Fruit fly (Drosophila melanogaster) whole organism, embryonic: Measurements from ENCODE around the gene CG31804.

Experiments used
- Ada2b ChIP-seq: fragments of 200-800 bp; sonication (Bioruptor generic); IDR thresholded peaks from 2 replicates; pipeline ENCODE4 v1.3.6; 2022; ENCODE audit warnings: missing biosample characterization, missing genetic modification characterization
- CG10147 ChIP-seq: fragments of 200-800 bp; sonication (Bioruptor generic); optimal IDR thresholded peaks from 2 replicates; lab custom pipeline; 2019; ENCODE audit warnings: missing biosample characterization, mild to moderate bottlenecking, missing genetic modification characterization, moderate library complexity
- CG10543 ChIP-seq: fragments of 200-800 bp; sonication (Bioruptor generic); optimal IDR thresholded peaks from 3 replicates; lab custom pipeline; 2017; ENCODE audit warnings: missing biosample characterization, mild to moderate bottlenecking, missing genetic modification characterization, moderate library complexity
- CG12942 ChIP-seq: fragments of 200-800 bp; sonication (Bioruptor generic); optimal IDR thresholded peaks from 3 replicates; lab custom pipeline; 2016; ENCODE audit warnings: missing biosample characterization, missing genetic modification characterization
- CG1529 ChIP-seq: fragments of 200-800 bp; sonication (Bioruptor generic); optimal IDR thresholded peaks from 3 replicates; lab custom pipeline; 2018; ENCODE audit warnings: missing biosample characterization, missing genetic modification characterization
- CG16863 ChIP-seq: fragments of 200-800 bp; sonication (Bioruptor generic); optimal IDR thresholded peaks from 3 replicates; lab custom pipeline; 2016; ENCODE audit warnings: missing biosample characterization, missing genetic modification characterization
- CG18262 ChIP-seq: fragments of 200-800 bp; optimal IDR thresholded peaks from 3 replicates; lab custom pipeline; 2019; ENCODE audit warnings: missing biosample characterization, mild to moderate bottlenecking, missing genetic modification characterization, moderate library complexity
- CG2120 ChIP-seq: fragments of 200-800 bp; sonication (Bioruptor generic); optimal IDR thresholded peaks from 3 replicates; lab custom pipeline; 2016; ENCODE audit warnings: missing biosample characterization, missing genetic modification characterization
- CG2678 ChIP-seq: fragments of 200-800 bp; sonication (Bioruptor generic); optimal IDR thresholded peaks from 3 replicates; lab custom pipeline; 2019; ENCODE audit warnings: missing biosample characterization, mild to moderate bottlenecking, missing genetic modification characterization, moderate library complexity
- CG32767 ChIP-seq: fragments of 200-800 bp; sonication (Bioruptor generic); IDR thresholded peaks from 2 replicates; pipeline ENCODE4 v1.3.6; 2022; ENCODE audit warnings: missing biosample characterization, missing genetic modification characterization
- CG42726 ChIP-seq: fragments of 200-800 bp; sonication (Bioruptor generic); IDR thresholded peaks from 2 replicates; pipeline ENCODE4 v1.3.6; 2022; ENCODE audit warnings: missing biosample characterization, missing genetic modification characterization; ENCODE audit not compliant: partially characterized antibody
- CG4617 ChIP-seq: fragments of 200-800 bp; sonication (Bioruptor generic); optimal IDR thresholded peaks from 3 replicates; lab custom pipeline; 2016; ENCODE audit warnings: missing biosample characterization, missing genetic modification characterization, borderline replicate concordance
- CG4854 ChIP-seq: fragments of 200-800 bp; sonication (Bioruptor generic); optimal IDR thresholded peaks from 2 replicates; lab custom pipeline; 2016; ENCODE audit warnings: missing biosample characterization, missing genetic modification characterization, inconsistent platforms
- CG8281 ChIP-seq: fragments of 200-800 bp; sonication (Bioruptor generic); optimal IDR thresholded peaks from 2 replicates; lab custom pipeline; 2018; ENCODE audit warnings: missing biosample characterization, mild to moderate bottlenecking, missing genetic modification characterization, moderate library complexity
- CG8359 ChIP-seq: fragments of 200-800 bp; sonication (Bioruptor generic); optimal IDR thresholded peaks from 2 replicates; lab custom pipeline; 2017; ENCODE audit warnings: missing biosample characterization, mild to moderate bottlenecking, missing genetic modification characterization, borderline replicate concordance
- CG8765 ChIP-seq: fragments of 200-800 bp; sonication (Bioruptor generic); IDR thresholded peaks from 2 replicates; pipeline ENCODE4 v1.3.6; 2022; ENCODE audit warnings: missing biosample characterization, missing genetic modification characterization
- CG9609 ChIP-seq: fragments of 200-800 bp; sonication (Bioruptor generic); optimal IDR thresholded peaks from 3 replicates; lab custom pipeline; 2016; ENCODE audit warnings: missing biosample characterization, missing genetic modification characterization
- Dfd ChIP-seq, 2 experiments: fragments of >200 bp; optimal IDR thresholded peaks; 2 replicates each; lab custom pipeline; 2017; ENCODE audit warnings: missing biosample characterization in 2 of 2, missing genetic modification characterization in 2 of 2
- Dip3 ChIP-seq: fragments of 200-800 bp; sonication (Bioruptor generic); optimal IDR thresholded peaks from 3 replicates; lab custom pipeline; 2016; ENCODE audit warnings: missing biosample characterization, missing genetic modification characterization
- Doc2 ChIP-seq: fragments of 200-800 bp; sonication (Bioruptor generic); IDR thresholded peaks from 2 replicates; pipeline ENCODE4 v1.3.6; 2022; ENCODE audit warnings: missing biosample characterization, missing genetic modification characterization
- Dref ChIP-seq: fragments of 200-800 bp; sonication (Bioruptor generic); IDR thresholded peaks from 2 replicates; pipeline ENCODE4 v1.3.6; 2022; ENCODE audit warnings: missing biosample characterization, missing genetic modification characterization
- H15 ChIP-seq: fragments of 200-800 bp; sonication (Bioruptor generic); IDR thresholded peaks from 3 replicates; pipeline ENCODE4 v1.3.6; 2022; ENCODE audit warnings: missing biosample characterization, missing genetic modification characterization
- H2.0 ChIP-seq: fragments of 200-800 bp; sonication (Bioruptor generic); IDR thresholded peaks from 2 replicates; pipeline ENCODE4 v1.3.6; 2022; ENCODE audit warnings: missing biosample characterization, missing genetic modification characterization
- Hand ChIP-seq: fragments of 200-800 bp; sonication (Bioruptor generic); optimal IDR thresholded peaks from 2 replicates; lab custom pipeline; 2017; ENCODE audit warnings: mild to moderate bottlenecking, missing biosample characterization, missing genetic modification reagents, missing genetic modification characterization
- HmgZ ChIP-seq: fragments of 200-800 bp; sonication (Bioruptor generic); optimal IDR thresholded peaks from 2 replicates; lab custom pipeline; 2018; ENCODE audit warnings: missing biosample characterization, mild to moderate bottlenecking, missing genetic modification characterization
- Hr51 ChIP-seq, 2 experiments: fragments of 200-800 bp; sonication (Bioruptor generic); optimal IDR thresholded peaks; 2 replicates in 1 of 2; 3 replicates in 1 of 2; lab custom pipeline; 2016 to 2018; ENCODE audit warnings: missing biosample characterization in 2 of 2, missing genetic modification characterization in 2 of 2, mild to moderate bottlenecking in 1 of 2, moderate library complexity in 1 of 2
- Nf-YC ChIP-seq: fragments of 200-800 bp; optimal IDR thresholded peaks from 3 replicates; lab custom pipeline; 2019; ENCODE audit warnings: missing biosample characterization, mild to moderate bottlenecking, missing genetic modification characterization, moderate library complexity
- Ravus ChIP-seq: fragments of 200-800 bp; sonication (Bioruptor generic); IDR thresholded peaks from 2 replicates; pipeline ENCODE4 v1.3.6; 2022; ENCODE audit warnings: missing biosample characterization, missing genetic modification characterization
- Sox102F ChIP-seq: fragments of 200-800 bp; sonication (Bioruptor generic); optimal IDR thresholded peaks from 2 replicates; lab custom pipeline; 2018; ENCODE audit warnings: missing biosample characterization, mild to moderate bottlenecking, missing genetic modification characterization, moderate library complexity
- Sry-δ ChIP-seq: fragments of 200-800 bp; sonication (Bioruptor generic); optimal IDR thresholded peaks from 2 replicates; lab custom pipeline; 2016; ENCODE audit warnings: missing biosample characterization, missing genetic modification characterization
- Xrp1 ChIP-seq: fragments of 200-800 bp; sonication (Bioruptor generic); IDR thresholded peaks from 2 replicates; pipeline ENCODE4 v1.3.6; 2022; ENCODE audit warnings: missing biosample characterization, missing genetic modification characterization
- az2 ChIP-seq: fragments of 200-800 bp; sonication (Bioruptor generic); optimal IDR thresholded peaks from 3 replicates; lab custom pipeline; 2016; ENCODE audit warnings: missing biosample characterization, missing genetic modification characterization
- bab2 ChIP-seq: fragments of 200-800 bp; sonication (Bioruptor generic); optimal IDR thresholded peaks from 2 replicates; lab custom pipeline; 2016; ENCODE audit warnings: missing biosample characterization, missing genetic modification characterization
- crp ChIP-seq, 2 experiments: fragments of 200-800 bp; sonication (Bioruptor generic); optimal IDR thresholded peaks; 2 replicates in 1 of 2; 3 replicates in 1 of 2; lab custom pipeline; 2017; ENCODE audit warnings: missing biosample characterization in 2 of 2, missing genetic modification characterization in 2 of 2, mild to moderate bottlenecking in 1 of 2, moderate library complexity in 1 of 2
- disco-r ChIP-seq: fragments of 200-800 bp; sonication (Bioruptor generic); optimal IDR thresholded peaks from 2 replicates; lab custom pipeline; 2016; ENCODE audit warnings: missing biosample characterization, missing genetic modification characterization
- dm ChIP-seq: fragments of 200-800 bp; sonication (Bioruptor generic); optimal IDR thresholded peaks from 3 replicates; lab custom pipeline; 2016; ENCODE audit warnings: missing biosample characterization, missing genetic modification characterization
- esg ChIP-seq: fragments of 200-800 bp; sonication (Bioruptor generic); conservative IDR thresholded peaks from 2 replicates; pipeline ENCODE4 v1.3.6; 2022; ENCODE audit warnings: missing biosample characterization, missing genetic modification characterization
- hbn ChIP-seq: fragments of 200-800 bp; sonication (Bioruptor generic); IDR thresholded peaks from 2 replicates; pipeline ENCODE4 v1.3.6; 2022; ENCODE audit warnings: missing biosample characterization, missing genetic modification characterization; ENCODE audit not compliant: partially characterized antibody
- hkb ChIP-seq, 2 experiments: fragments of 200-800 bp in 1 of 2; fragments of >200 bp in 1 of 2; sonication (Bioruptor generic) in 1 of 2; IDR thresholded peaks in 1 of 2; optimal IDR thresholded peaks in 1 of 2; 2 replicates each; pipeline versions ENCODE4 v1.3.6 to Lab custom; 2017 to 2022; ENCODE audit warnings: missing biosample characterization in 1 of 2, missing genetic modification characterization in 1 of 2
- knrl ChIP-seq: fragments of 200-800 bp; sonication (Bioruptor generic); IDR thresholded peaks from 3 replicates; pipeline ENCODE4 v1.3.6; 2022; ENCODE audit warnings: missing biosample characterization, missing genetic modification characterization; ENCODE audit not compliant: partially characterized antibody
- nau ChIP-seq: fragments of 200-800 bp; sonication (Bioruptor generic); optimal IDR thresholded peaks from 3 replicates; lab custom pipeline; 2017; ENCODE audit warnings: missing biosample characterization, mild to moderate bottlenecking, missing genetic modification characterization, missing genetic modification reagents
- nmo ChIP-seq: fragments of 200-800 bp; sonication (Bioruptor generic); optimal IDR thresholded peaks from 2 replicates; lab custom pipeline; 2018; ENCODE audit warnings: missing biosample characterization, mild to moderate bottlenecking, missing genetic modification characterization, moderate library complexity
- sc ChIP-seq, 3 experiments: fragments of >200 bp in 2 of 3; fragments of 200-800 bp in 1 of 3; sonication (Bioruptor generic) in 1 of 3; optimal IDR thresholded peaks; 2 replicates in 2 of 3; 3 replicates in 1 of 3; lab custom pipeline; 2017; ENCODE audit warnings: mild to moderate bottlenecking in 1 of 3, missing biosample characterization in 1 of 3, missing genetic modification characterization in 1 of 3, missing genetic modification reagents in 1 of 3
- slou ChIP-seq: fragments of 200-800 bp; sonication (Bioruptor generic); optimal IDR thresholded peaks from 3 replicates; lab custom pipeline; 2016; ENCODE audit warnings: missing biosample characterization, missing genetic modification characterization
- tna ChIP-seq: fragments of 200-800 bp; sonication (Bioruptor generic); IDR thresholded peaks from 2 replicates; pipeline ENCODE4 v1.3.6; 2022; ENCODE audit warnings: missing biosample characterization, missing genetic modification characterization; ENCODE audit not compliant: partially characterized antibody
- tup ChIP-seq: fragments of 200-800 bp; sonication (Bioruptor generic); optimal IDR thresholded peaks from 2 replicates; lab custom pipeline; 2016; ENCODE audit warnings: missing biosample characterization, mild to moderate bottlenecking, missing genetic modification characterization, moderate library complexity
- wek ChIP-seq: fragments of 200-800 bp; sonication (Bioruptor generic); optimal IDR thresholded peaks from 3 replicates; lab custom pipeline; 2018; ENCODE audit warnings: missing biosample characterization, mild to moderate bottlenecking, missing genetic modification characterization, moderate library complexity
- zf30C ChIP-seq: fragments of 200-800 bp; sonication (Bioruptor generic); optimal IDR thresholded peaks from 3 replicates; lab custom pipeline; 2018; ENCODE audit warnings: missing biosample characterization, mild to moderate bottlenecking, missing genetic modification characterization
- zfh2 ChIP-seq: fragments of 200-800 bp; sonication (Bioruptor generic); optimal IDR thresholded peaks from 2 replicates; lab custom pipeline; 2016; ENCODE audit warnings: missing biosample characterization, missing genetic modification characterization

CG31804 gene

DNA sequence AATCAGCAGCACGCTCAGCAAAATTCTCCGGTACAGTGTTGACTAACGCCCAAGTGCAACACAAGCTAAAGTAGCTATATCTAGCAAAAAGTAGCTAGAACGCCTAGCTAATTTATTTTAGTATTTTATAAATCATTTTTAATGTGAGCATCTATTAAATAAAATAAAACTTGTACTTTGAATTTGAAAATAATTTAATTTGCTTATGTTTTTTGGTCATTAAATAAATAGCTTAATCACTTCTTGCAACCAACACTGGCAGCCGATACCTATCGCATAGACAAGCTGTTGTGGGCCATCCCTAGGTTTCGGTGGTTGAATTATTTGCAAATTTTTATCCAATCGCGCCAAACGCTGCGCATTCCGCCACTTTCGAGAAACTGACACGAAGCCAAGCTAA, 47.1 kb downstream of the CG31804 start, which contains the start of the genes Polr2J and CG15141 (continued):
- TF ChIP-seq Dfd (GFP tag; optimal IDR thresholded peaks at IDR 0.05; lab: Kevin White, UChicago) (no peak), CG42726 (GFP tag; lab: Robert Waterston, UW) (0 out of 2 replicates have a peak, but pooled peaks have one; percentile 38), Dref (no peak), CG10543 (GFP tag; lab: Kevin White, UChicago) (no peak), hkb (optimal IDR thresholded peaks at IDR 0.05; lab: Kevin White, UChicago) (peak; percentile 65), hkb (GFP tag; IDR thresholded peaks at IDR 0.05; lab: Robert Waterston, UW) (peak; percentile 81), bab2 (GFP tag; lab: Kevin White, UChicago) (peak; percentile 81), Hand (no peak), crp (GFP tag; optimal IDR thresholded peaks at IDR 0.05; lab: Kevin White, UChicago) (peak in 1 of 2 experiments; percentile 81), slou (GFP tag; lab: Kevin White, UChicago) (peak; percentile 82), CG18262 (no peak), knrl (GFP tag; lab: Robert Waterston, UW) (peak; percentile 92), CG10147 (no peak), CG9609 (GFP tag; lab: Kevin White, UChicago) (peak; percentile 62), CG8765 (GFP tag; lab: Robert Waterston, UW) (peak; percentile 84), H2.0 (GFP tag; lab: Robert Waterston, UW) (peak; percentile 79), zfh2 (GFP tag; lab: Kevin White, UChicago) (peak; percentile 88), wek (GFP tag; lab: Kevin White, UChicago) (no peak), nau (GFP tag; lab: Kevin White, UChicago) (no peak), nmo (peak; percentile 96), Sry-δ (GFP tag; lab: Kevin White, UChicago) (peak; percentile 85), dm (GFP tag; lab: Kevin White, UChicago) (peak; percentile 69), CG12942 (peak; percentile 84), tup (GFP tag; lab: Kevin White, UChicago) (peak; percentile 57), zf30C (GFP tag; lab: Kevin White, UChicago) (no peak), CG4854 (GFP tag; lab: Kevin White, UChicago) (peak; percentile 69), hbn (GFP tag; lab: Robert Waterston, UW) (peak; percentile 75), Hr51 (GFP tag; optimal IDR thresholded peaks at IDR 0.05; lab: Kevin White, UChicago) (peak; percentile 83 to 87), CG16863 (GFP tag; lab: Kevin White, UChicago) (peak; percentile 78), CG1529 (GFP tag; lab: Kevin White, UChicago) (peak; percentile 63), CG4617 (GFP tag; lab: Kevin White, UChicago) (peak; percentile 89), esg (peak; percentile 82), disco-r (GFP tag; lab: Kevin White, UChicago) (no peak), CG32767 (no peak; the same call in 1 of the 2 replicates), sc (optimal IDR thresholded peaks at IDR 0.05; lab: Kevin White, UChicago) (no peak), sc (GFP tag; optimal IDR thresholded peaks at IDR 0.05; lab: Kevin White, UChicago) (peak; percentile 56), H15 (GFP tag; lab: Robert Waterston, UW) (peak; percentile 88), Ada2b (GFP tag; lab: Robert Waterston, UW) (peak; percentile 71), Xrp1 (peak; percentile 88), Sox102F (GFP tag; lab: Kevin White, UChicago) (peak; percentile 90), CG2120 (GFP tag; lab: Kevin White, UChicago) (peak; percentile 94), Dip3 (GFP tag; lab: Kevin White, UChicago) (peak; percentile 82), Doc2 (peak; percentile 81), CG8359 (peak; percentile 57), CG8281 (tag; lab: Kevin White, UChicago) (peak; percentile 48), az2 (peak; percentile 79), CG2678 (tag; lab: Kevin White, UChicago) (no peak), HmgZ (tag; lab: Kevin White, UChicago) (peak; percentile 89), tna (GFP tag; lab: Robert Waterston, UW) (peak; percentile 41; the same call in 1 of the 2 replicates), Ravus (GFP tag; lab: Robert Waterston, UW) (peak; percentile 65), Nf-YC (tag; lab: Kevin White, UChicago) (peak; percentile 92)
